Fruit fly (Drosophila melanogaster) whole organism: ENCODE data around the gene dah.

Experiments
- CG8478 ChIP-seq: fragments of >200 bp; optimal IDR thresholded peaks from 2 replicates; lab custom pipeline; 2018; ENCODE audit warnings: inconsistent platforms
- Dll ChIP-seq: fragments of >200 bp; optimal IDR thresholded peaks from 2 replicates; lab custom pipeline; 2017
- EcR ChIP-seq, 2 experiments: fragments of >200 bp; optimal IDR thresholded peaks; 2 replicates each; lab custom pipeline; 2017; ENCODE audit warnings: missing biosample characterization in 2 of 2, missing genetic modification characterization in 2 of 2, missing genetic modification reagents in 2 of 2
- pan ChIP-seq: fragments of >200 bp; optimal IDR thresholded peaks from 2 replicates; lab custom pipeline; 2017
- psq ChIP-seq: fragments of >200 bp; optimal IDR thresholded peaks from 2 replicates; lab custom pipeline; 2017
- usp ChIP-seq: fragments of >200 bp; optimal IDR thresholded peaks from 2 replicates; lab custom pipeline; 2017; ENCODE audit warnings: missing biosample characterization, missing genetic modification characterization, mixed read lengths

- TF ChIP-seq psq (lab: Kevin White, UChicago) (no peak), CG8478 (lab: Kevin White, UChicago) (no peak), usp (no peak), EcR (GFP tag; optimal IDR thresholded peaks at IDR 0.05; lab: Kevin White, UChicago) (no peak), pan (lab: Kevin White, UChicago) (no peak), Dll (lab: Kevin White, UChicago) (no peak)
These were observed at the start of gene dah for dm6 chrX:15328148-15328718.
